Worm (Caenorhabditis elegans): Measurements from ENCODE around the gene sdz-21.

Gene sdz-21

DNA sequence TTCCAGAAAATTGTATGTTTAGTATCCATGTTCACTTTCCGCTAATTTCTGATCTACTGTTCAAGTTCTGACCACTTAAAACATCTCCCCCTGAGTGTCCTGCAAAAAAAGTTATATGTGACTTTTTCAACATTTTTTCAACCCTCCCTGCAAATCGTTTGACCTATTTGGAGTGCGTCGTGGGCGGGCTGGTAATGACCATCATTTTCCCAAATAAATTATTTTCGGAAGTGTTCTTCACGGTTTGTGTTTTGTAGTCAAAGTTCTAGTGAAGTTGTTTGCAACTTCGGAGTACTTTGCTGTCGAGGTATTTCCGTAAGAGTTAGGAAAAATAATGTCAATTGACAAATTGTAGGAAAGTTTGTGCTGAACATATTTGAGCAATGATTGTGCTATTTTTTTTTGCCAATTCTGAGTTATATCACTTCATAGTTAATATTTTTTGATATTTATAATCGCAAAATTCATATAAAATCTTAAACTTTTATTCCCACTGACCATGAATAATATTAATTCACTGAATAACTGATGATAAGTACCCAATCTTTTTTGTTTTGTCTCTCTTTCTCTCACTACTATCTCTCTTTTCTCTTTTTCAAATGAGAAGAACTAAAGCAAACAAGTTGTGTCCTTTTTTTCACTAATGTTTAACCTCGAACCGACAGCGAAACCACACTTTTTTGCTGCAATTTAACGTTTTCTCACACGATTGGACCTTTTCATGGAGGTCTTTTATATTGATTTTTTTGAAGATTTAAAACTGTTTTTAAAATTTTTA, 34.4 kb downstream of the sdz-21 start:
- no peak for TF ChIP-seq unc-62 (GFP tag; optimal IDR thresholded peaks at IDR 0.05)

DNA sequence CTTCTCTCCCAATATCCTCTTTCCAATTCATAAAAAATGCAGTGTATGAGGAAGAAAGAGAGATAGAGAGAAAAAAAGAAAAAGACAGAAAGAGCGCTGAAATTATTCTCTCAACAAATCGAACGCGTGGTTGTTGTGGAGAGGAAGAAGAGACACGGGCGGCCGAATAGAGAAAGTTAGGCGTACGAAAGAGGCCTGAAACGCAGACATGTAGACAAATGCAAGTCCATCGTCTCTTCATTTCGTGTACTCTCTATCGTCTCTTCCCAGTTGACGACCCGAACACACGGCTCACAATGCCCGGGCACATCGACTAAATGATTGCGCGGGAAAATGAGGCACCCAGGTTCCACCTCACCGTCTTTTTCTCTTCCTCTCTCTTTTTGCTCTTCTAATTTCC, 35.6 kb downstream of the sdz-21 start:
- TF ChIP-seq unc-62 (GFP tag; optimal IDR thresholded peaks at IDR 0.05) = no peak

DNA sequence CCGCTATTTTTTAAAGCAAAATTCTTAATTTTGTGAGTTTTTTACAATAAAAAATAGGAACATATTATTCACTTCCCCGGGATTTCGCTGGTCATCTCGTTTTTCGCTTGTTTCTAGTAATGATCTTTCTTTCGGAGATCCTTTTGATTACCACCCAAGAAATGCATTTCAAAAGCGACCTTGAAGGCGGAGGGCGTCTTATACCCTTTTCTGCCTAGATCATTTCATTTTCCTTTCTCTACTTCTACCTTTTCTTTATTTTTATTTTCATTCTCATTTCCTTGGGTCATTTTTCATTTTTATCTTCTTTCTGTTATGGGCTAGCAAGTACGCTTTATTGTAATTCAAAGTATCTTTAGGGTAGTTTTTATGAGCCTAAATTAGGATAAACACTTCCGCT, 36.7 kb downstream of the sdz-21 start:
- TF ChIP-seq unc-62 (GFP tag; optimal IDR thresholded peaks at IDR 0.05) = no peak

DNA sequence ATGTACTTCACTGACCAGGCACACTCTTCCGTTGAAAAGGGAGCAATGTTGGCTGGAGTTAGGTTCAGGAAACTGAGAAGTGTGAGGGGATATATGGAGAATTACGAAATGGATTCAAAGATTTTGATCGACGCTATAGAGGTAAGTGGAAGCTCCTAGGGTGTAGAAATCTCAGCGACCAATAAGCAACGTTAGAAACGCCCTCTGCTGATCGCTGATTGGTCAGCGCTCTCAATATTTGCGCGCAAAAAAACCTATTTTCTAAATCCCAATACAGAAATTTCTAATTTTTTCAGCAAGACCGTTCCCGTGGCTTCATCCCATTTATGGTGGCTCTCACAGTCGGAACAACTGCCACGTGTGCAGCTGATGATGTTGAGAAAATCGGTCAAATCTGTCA, 41.2 kb downstream of the sdz-21 start:
- no peak for TF ChIP-seq unc-62 (GFP tag; optimal IDR thresholded peaks at IDR 0.05)

DNA sequence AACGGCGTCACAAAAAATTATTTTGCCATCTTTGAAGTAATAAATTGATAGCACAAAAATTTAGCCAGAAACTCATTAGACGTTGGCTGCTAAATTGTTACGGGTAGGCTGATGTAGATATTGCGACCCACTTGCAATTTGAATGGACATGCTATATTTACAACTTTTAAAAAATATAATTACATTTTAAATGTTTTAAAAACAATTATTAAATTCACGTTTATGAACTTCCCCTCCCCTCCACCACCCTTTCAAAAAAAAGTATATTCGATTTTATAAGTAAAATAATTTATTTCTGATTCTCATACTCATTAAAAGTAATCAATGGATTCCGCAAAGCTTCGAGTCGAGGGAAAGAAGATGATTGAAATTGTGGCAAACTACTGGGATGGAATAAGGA, 42.2 kb downstream of the sdz-21 start, which contains the start of gene basl-1:
TSS of gene basl-1 (plus strand) at position 301 of the 400 bp plus-strand sequence.
- no peak for TF ChIP-seq unc-62 (GFP tag; optimal IDR thresholded peaks at IDR 0.05)

DNA sequence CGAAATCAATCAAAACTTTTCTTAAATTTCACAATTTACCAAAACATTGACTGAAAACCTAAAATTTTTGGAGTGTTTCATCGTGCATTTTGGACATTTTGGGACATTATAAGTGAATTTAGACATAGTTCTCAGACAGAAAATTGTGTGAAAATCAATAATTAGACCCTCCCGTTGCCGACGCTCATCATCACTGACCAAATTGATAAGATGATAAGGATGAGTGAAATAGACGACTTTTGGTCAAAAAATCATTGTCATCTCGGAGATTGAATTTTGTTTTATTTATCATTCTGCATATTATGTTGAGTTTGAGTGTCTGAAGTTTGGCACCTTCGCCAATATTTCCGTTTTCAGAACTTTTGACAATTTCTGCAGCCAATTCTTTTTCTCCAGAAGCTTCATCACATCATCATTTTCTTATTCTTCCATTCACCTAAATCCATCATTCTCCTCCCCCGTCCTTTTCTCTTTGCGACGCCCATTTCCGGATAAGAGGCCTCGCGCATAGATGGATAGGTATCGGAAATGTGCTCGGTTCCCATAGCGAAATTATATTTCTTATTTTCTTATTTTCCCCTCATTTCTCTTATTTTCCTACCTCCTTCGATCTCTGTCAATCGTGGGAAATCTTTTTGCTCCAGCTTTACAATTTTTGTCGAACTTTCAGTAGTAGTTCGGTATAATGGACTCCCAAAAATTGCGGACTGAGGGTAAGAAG, 45.1 kb downstream of the sdz-21 start, which contains the start of gene bas-1:
TSS of gene bas-1 (plus strand) at position 671 of the 721 bp plus-strand sequence.
- no peak for TF ChIP-seq unc-62 (GFP tag; optimal IDR thresholded peaks at IDR 0.05)

DNA sequence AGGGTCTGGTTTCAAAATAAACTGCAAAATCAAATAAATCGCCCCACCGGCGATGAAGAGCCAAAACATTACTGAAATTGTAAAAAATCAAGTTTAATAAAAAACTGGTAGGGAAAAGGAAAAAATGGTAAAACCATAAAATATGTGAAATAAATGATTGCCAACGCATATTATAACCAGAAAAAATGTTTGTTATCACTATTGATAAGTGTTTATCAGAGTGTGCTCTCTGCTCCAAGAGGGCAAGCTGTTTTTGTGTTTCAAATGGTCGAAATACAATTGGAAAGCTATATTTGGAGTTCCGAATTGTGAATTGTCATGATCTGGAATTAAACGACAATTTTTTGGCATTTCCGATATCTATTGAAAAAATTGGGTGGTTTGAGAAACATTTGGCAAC, 46.6 kb downstream of the sdz-21 start, which contains the start of gene C05D2.8:
TSS of gene C05D2.8 (minus strand) at position 71 of the 400 bp plus-strand sequence.
- TF ChIP-seq unc-62 (GFP tag; optimal IDR thresholded peaks at IDR 0.05) = no peak
